Fruit fly (Drosophila melanogaster): ENCODE results near the gene PGAP1.

The PGAP1 gene

dm6 chrX:5698087-5698727 lies 8.9 kb upstream of the PGAP1 start, which contains the start of gene AdamTS-B:
TSS of gene AdamTS-B (plus strand) at chrX:5698557.
- TF ChIP-seq Hr96 (GFP tag; optimal IDR thresholded peaks at IDR 0.05) (peak; percentile 6), Clk (GFP tag; optimal IDR thresholded peaks at IDR 0.05) (no peak), Crg-1 (GFP tag; optimal IDR thresholded peaks at IDR 0.05) (no peak), tj (GFP tag; optimal IDR thresholded peaks at IDR 0.05) (peak; percentile 7), Mnt (GFP tag; optimal IDR thresholded peaks at IDR 0.05) (no peak), ovo (GFP tag; optimal IDR thresholded peaks at IDR 0.05) (no peak), CG11617 (GFP tag; optimal IDR thresholded peaks at IDR 0.05) (peak; percentile 50), CG33017 (tag; optimal IDR thresholded peaks at IDR 0.05) (peak; percentile 18), kay (GFP tag; ENCODE audit: borderline replicate concordance) (no peak), CG5204 (GFP tag; optimal IDR thresholded peaks at IDR 0.05) (no peak), CG1620 (GFP tag; optimal IDR thresholded peaks at IDR 0.05) (peak; percentile 19), CG14711 (tag; optimal IDR thresholded peaks at IDR 0.05) (peak; percentile 26), pad (GFP tag; optimal IDR thresholded peaks at IDR 0.05) (no peak), cnc (optimal IDR thresholded peaks at IDR 0.05) (no peak), CG7101 (tag; optimal IDR thresholded peaks at IDR 0.05) (peak; percentile 39), cic (GFP tag; optimal IDR thresholded peaks at IDR 0.05) (no peak), toe (GFP tag; optimal IDR thresholded peaks at IDR 0.05) (no peak), CG7045 (GFP tag; optimal IDR thresholded peaks at IDR 0.05) (peak; percentile 18), CG12768 (GFP tag; optimal IDR thresholded peaks at IDR 0.05) (no peak)

DNA sequence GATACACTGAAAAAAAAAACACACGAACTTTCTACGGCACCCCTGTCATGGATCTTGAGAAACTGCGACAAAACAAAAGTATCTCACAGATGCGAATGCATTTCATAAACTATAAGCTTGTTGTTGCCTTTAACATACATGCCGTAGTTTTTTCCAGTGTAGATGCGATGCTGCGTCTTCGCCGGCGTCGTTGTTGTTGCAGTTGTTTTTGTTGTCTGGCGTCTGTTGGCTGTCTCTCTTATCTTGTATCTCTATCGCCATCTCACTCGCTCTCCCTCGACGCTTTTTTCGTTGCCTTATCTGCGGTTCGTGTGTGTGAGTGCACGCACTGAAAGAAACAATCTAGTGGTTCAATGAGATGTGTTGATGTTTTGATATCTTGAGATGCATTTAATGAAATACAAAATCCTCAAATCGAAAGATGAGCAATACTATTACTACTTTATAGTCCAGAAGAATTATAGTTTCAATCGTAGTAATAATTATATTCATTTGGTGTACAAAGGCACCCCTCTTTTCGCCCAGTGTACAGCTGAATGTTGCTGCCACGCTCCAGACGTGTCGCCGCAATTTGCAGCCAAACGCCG lies 7.3 kb upstream of the PGAP1 start:
- TF ChIP-seq CG33017 (tag; optimal IDR thresholded peaks at IDR 0.05) (peak; percentile 58), CG7045 (GFP tag; optimal IDR thresholded peaks at IDR 0.05) (peak; percentile 55), bab1 (GFP tag; optimal IDR thresholded peaks at IDR 0.05) (no peak), tj (GFP tag; optimal IDR thresholded peaks at IDR 0.05) (peak; percentile 51), CG5204 (GFP tag; optimal IDR thresholded peaks at IDR 0.05) (peak; percentile 69), cnc (optimal IDR thresholded peaks at IDR 0.05) (no peak), CG7101 (tag; optimal IDR thresholded peaks at IDR 0.05) (peak; percentile 70), CG14711 (tag; optimal IDR thresholded peaks at IDR 0.05) (peak; percentile 64), Crg-1 (GFP tag; optimal IDR thresholded peaks at IDR 0.05) (peak; percentile 56), kay (GFP tag; ENCODE audit: borderline replicate concordance) (no peak), CG11617 (GFP tag; optimal IDR thresholded peaks at IDR 0.05) (peak; percentile 59), cic (GFP tag; optimal IDR thresholded peaks at IDR 0.05) (peak; percentile 29), ovo (GFP tag; optimal IDR thresholded peaks at IDR 0.05) (no peak), pad (GFP tag; optimal IDR thresholded peaks at IDR 0.05) (peak; percentile 15), Hr96 (GFP tag; optimal IDR thresholded peaks at IDR 0.05) (peak; percentile 81), CG1620 (GFP tag; optimal IDR thresholded peaks at IDR 0.05) (peak; percentile 48), Mnt (GFP tag; optimal IDR thresholded peaks at IDR 0.05) (peak; percentile 26), toe (GFP tag; optimal IDR thresholded peaks at IDR 0.05) (peak; percentile 74), CG12768 (GFP tag; optimal IDR thresholded peaks at IDR 0.05) (peak; percentile 59), Clk (GFP tag; optimal IDR thresholded peaks at IDR 0.05) (peak; percentile 36)

DNA sequence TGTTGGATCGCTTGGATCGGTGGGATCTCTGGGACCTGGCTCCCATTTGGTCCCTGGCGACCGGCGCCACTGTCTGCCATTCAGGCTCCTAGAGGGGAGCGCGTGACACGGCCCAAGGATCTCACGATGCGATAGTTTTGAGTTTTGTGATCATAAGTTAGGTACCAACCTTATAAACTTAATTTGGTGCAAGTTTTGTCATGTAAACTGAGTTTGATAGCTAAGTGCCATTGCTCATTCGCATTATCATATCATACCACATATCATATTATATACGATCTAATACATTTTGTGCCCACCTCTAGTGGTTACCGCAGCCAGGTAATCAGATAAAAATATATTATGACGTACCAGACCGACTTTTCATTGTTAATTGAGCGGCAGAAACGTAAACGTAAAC lies 6.7 kb upstream of the PGAP1 start:
- TF ChIP-seq CG12768 (GFP tag; optimal IDR thresholded peaks at IDR 0.05): no peak
- TF ChIP-seq CG11617 (GFP tag; optimal IDR thresholded peaks at IDR 0.05): no peak
- TF ChIP-seq CG7101 (tag; optimal IDR thresholded peaks at IDR 0.05): no peak
- no peak for TF ChIP-seq CG33017 (tag; optimal IDR thresholded peaks at IDR 0.05)

dm6 chrX:5695035-5695434 lies 5.8 kb upstream of the PGAP1 start, which contains the start of gene CG3149:
TSS of gene CG3149 (minus strand) at chrX:5695205.
- TF ChIP-seq CG1620 (GFP tag; optimal IDR thresholded peaks at IDR 0.05): no peak
- no peak for TF ChIP-seq CG7045 (GFP tag; optimal IDR thresholded peaks at IDR 0.05)
- TF ChIP-seq CG12768 (GFP tag; optimal IDR thresholded peaks at IDR 0.05): no peak
- peak; percentile 32 for TF ChIP-seq bab1 (GFP tag; optimal IDR thresholded peaks at IDR 0.05)

- TF ChIP-seq CG11617 (GFP tag; optimal IDR thresholded peaks at IDR 0.05) (no peak), tj (GFP tag; optimal IDR thresholded peaks at IDR 0.05) (no peak), pad (GFP tag; optimal IDR thresholded peaks at IDR 0.05) (no peak), Hr96 (GFP tag; optimal IDR thresholded peaks at IDR 0.05) (no peak), cic (GFP tag; optimal IDR thresholded peaks at IDR 0.05) (no peak), bab1 (GFP tag; optimal IDR thresholded peaks at IDR 0.05) (peak; percentile 22), cnc (optimal IDR thresholded peaks at IDR 0.05) (no peak), CG1620 (GFP tag; optimal IDR thresholded peaks at IDR 0.05) (no peak), ovo (GFP tag; optimal IDR thresholded peaks at IDR 0.05) (no peak), CG7101 (tag; optimal IDR thresholded peaks at IDR 0.05) (no peak), Mnt (GFP tag; optimal IDR thresholded peaks at IDR 0.05) (peak; percentile 13), CG14711 (tag; optimal IDR thresholded peaks at IDR 0.05) (no peak), Clk (GFP tag; optimal IDR thresholded peaks at IDR 0.05) (no peak), CG7045 (GFP tag; optimal IDR thresholded peaks at IDR 0.05) (no peak)
Measured at dm6 chrX:5690651-5691379, 1.5 kb upstream of the PGAP1 start.

- TF ChIP-seq Hr96 (GFP tag; optimal IDR thresholded peaks at IDR 0.05): no peak
- TF ChIP-seq CG1620 (GFP tag; optimal IDR thresholded peaks at IDR 0.05): no peak
- TF ChIP-seq tj (GFP tag; optimal IDR thresholded peaks at IDR 0.05): no peak
- no peak for TF ChIP-seq Clk (GFP tag; optimal IDR thresholded peaks at IDR 0.05)
- TF ChIP-seq toe (GFP tag; optimal IDR thresholded peaks at IDR 0.05): no peak
- TF ChIP-seq CG5204 (GFP tag; optimal IDR thresholded peaks at IDR 0.05): no peak
- no peak for TF ChIP-seq CG7045 (GFP tag; optimal IDR thresholded peaks at IDR 0.05)
- TF ChIP-seq CG7101 (tag; optimal IDR thresholded peaks at IDR 0.05): no peak
- TF ChIP-seq CG11617 (GFP tag; optimal IDR thresholded peaks at IDR 0.05): no peak
- TF ChIP-seq Mnt (GFP tag; optimal IDR thresholded peaks at IDR 0.05): no peak
- no peak for TF ChIP-seq CG33017 (tag; optimal IDR thresholded peaks at IDR 0.05)
- TF ChIP-seq CG12768 (GFP tag; optimal IDR thresholded peaks at IDR 0.05): no peak
- no peak for TF ChIP-seq pad (GFP tag; optimal IDR thresholded peaks at IDR 0.05)
- no peak for TF ChIP-seq CG14711 (tag; optimal IDR thresholded peaks at IDR 0.05)
- TF ChIP-seq Crg-1 (GFP tag; optimal IDR thresholded peaks at IDR 0.05): no peak
- no peak for TF ChIP-seq cic (GFP tag; optimal IDR thresholded peaks at IDR 0.05)
- TF ChIP-seq bab1 (GFP tag; optimal IDR thresholded peaks at IDR 0.05): no peak
- no peak for TF ChIP-seq kay (GFP tag; ENCODE audit: borderline replicate concordance)
Measured at dm6 chrX:5690216-5690523, 897 bp upstream of the PGAP1 start.
